Fruit fly (Drosophila melanogaster) whole organism, prepupa: Measurements from ENCODE around the gene CG31226.

Experiments
- CG11294 ChIP-seq: fragments of 200-800 bp; sonication (Bioruptor generic); IDR thresholded peaks from 2 replicates; pipeline ENCODE4 v1.3.6; 2022; ENCODE audit warnings: missing biosample characterization, missing genetic modification characterization
- CG11902 ChIP-seq: fragments of 200-800 bp; sonication (Bioruptor generic); optimal IDR thresholded peaks from 3 replicates; lab custom pipeline; 2016; ENCODE audit warnings: missing biosample characterization, missing genetic modification characterization
- CG15336 ChIP-seq: fragments of 200-800 bp; sonication (Bioruptor generic); IDR thresholded peaks from 2 replicates; pipeline ENCODE4 v1.3.6; 2022; ENCODE audit warnings: missing biosample characterization, missing genetic modification characterization
- CG16779 ChIP-seq: fragments of 200-800 bp; sonication (Bioruptor generic); optimal IDR thresholded peaks from 3 replicates; lab custom pipeline; 2017; ENCODE audit warnings: missing biosample characterization, mild to moderate bottlenecking, missing genetic modification characterization
- CG3032 ChIP-seq: fragments of 200-800 bp; optimal IDR thresholded peaks from 2 replicates; lab custom pipeline; 2019; ENCODE audit warnings: missing biosample characterization, mild to moderate bottlenecking, missing genetic modification characterization, moderate library complexity
- CG31627 ChIP-seq: fragments of 200-800 bp; sonication (Bioruptor generic); optimal IDR thresholded peaks from 3 replicates; lab custom pipeline; 2016; ENCODE audit warnings: missing biosample characterization, missing genetic modification characterization
- CG32006 ChIP-seq: fragments of 200-800 bp; sonication (Bioruptor generic); optimal IDR thresholded peaks from 3 replicates; lab custom pipeline; 2017; ENCODE audit warnings: missing biosample characterization, mild to moderate bottlenecking, missing genetic modification characterization
- CG34406 ChIP-seq: fragments of 200-800 bp; sonication (Bioruptor generic); optimal IDR thresholded peaks from 3 replicates; lab custom pipeline; 2016; ENCODE audit warnings: missing biosample characterization, missing genetic modification characterization
- CG3919 ChIP-seq: fragments of 200-800 bp; sonication (Bioruptor generic); optimal IDR thresholded peaks from 3 replicates; lab custom pipeline; 2016; ENCODE audit warnings: missing biosample characterization, missing genetic modification characterization
- CG6276 ChIP-seq: fragments of 200-800 bp; sonication (Bioruptor generic); optimal IDR thresholded peaks from 2 replicates; lab custom pipeline; 2017; ENCODE audit warnings: missing biosample characterization, mild to moderate bottlenecking, missing genetic modification characterization
- CG6854 ChIP-seq: fragments of 200-800 bp; sonication (Bioruptor generic); optimal IDR thresholded peaks from 2 replicates; lab custom pipeline; 2017; ENCODE audit warnings: missing biosample characterization, mild to moderate bottlenecking, missing genetic modification characterization
- CG7368 ChIP-seq: fragments of 200-800 bp; sonication (Bioruptor generic); optimal IDR thresholded peaks from 3 replicates; lab custom pipeline; 2016; ENCODE audit warnings: missing biosample characterization, missing genetic modification characterization
- CG8119 ChIP-seq: fragments of 200-800 bp; sonication (Bioruptor generic); IDR thresholded peaks from 3 replicates; pipeline ENCODE4 v1.3.6; 2022; ENCODE audit warnings: missing biosample characterization, missing genetic modification characterization
- CG8319 ChIP-seq: fragments of 200-800 bp; sonication (Bioruptor generic); optimal IDR thresholded peaks from 3 replicates; lab custom pipeline; 2016; ENCODE audit warnings: missing biosample characterization, missing genetic modification characterization
- CG8632 ChIP-seq: fragments of 200-800 bp; sonication (Bioruptor generic); optimal IDR thresholded peaks from 3 replicates; lab custom pipeline; 2016; ENCODE audit warnings: missing biosample characterization, missing genetic modification characterization
- Eip78C ChIP-seq: fragments of 200-800 bp; sonication (Bioruptor generic); peaks from one replicate; lab custom pipeline; 2016; ENCODE audit warnings: missing biosample characterization, missing genetic modification characterization
- Ets96B ChIP-seq: fragments of 200-800 bp; optimal IDR thresholded peaks from 2 replicates; lab custom pipeline; 2019; ENCODE audit warnings: missing biosample characterization, mild to moderate bottlenecking, missing genetic modification characterization, moderate library complexity
- Hr39 ChIP-seq: fragments of 200-800 bp; sonication (Bioruptor generic); optimal IDR thresholded peaks from 2 replicates; lab custom pipeline; 2016; ENCODE audit warnings: missing biosample characterization, missing genetic modification characterization
- Hr4 ChIP-seq: fragments of 200-800 bp; sonication (Bioruptor generic); optimal IDR thresholded peaks from 3 replicates; lab custom pipeline; 2016; ENCODE audit warnings: missing biosample characterization, missing genetic modification characterization
- Lpt ChIP-seq: fragments of 200-800 bp; sonication (Bioruptor generic); optimal IDR thresholded peaks from 3 replicates; lab custom pipeline; 2016; ENCODE audit warnings: missing biosample characterization, missing genetic modification characterization
- OdsH ChIP-seq: fragments of 200-800 bp; sonication (Bioruptor generic); optimal IDR thresholded peaks from 3 replicates; lab custom pipeline; 2016; ENCODE audit warnings: missing biosample characterization, missing genetic modification characterization
- Smox ChIP-seq: fragments of 200-800 bp; sonication (Bioruptor generic); optimal IDR thresholded peaks from 3 replicates; lab custom pipeline; 2016; ENCODE audit warnings: missing biosample characterization, missing genetic modification characterization
- Sox102F ChIP-seq: fragments of 200-800 bp; sonication (Bioruptor generic); optimal IDR thresholded peaks from 2 replicates; lab custom pipeline; 2016; ENCODE audit warnings: missing biosample characterization, mild to moderate bottlenecking, missing genetic modification characterization
- achi ChIP-seq: fragments of 200-800 bp; sonication (Bioruptor generic); optimal IDR thresholded peaks from 3 replicates; lab custom pipeline; 2016; ENCODE audit warnings: missing biosample characterization, missing genetic modification characterization
- eg ChIP-seq: fragments of 200-800 bp; sonication (Bioruptor generic); IDR thresholded peaks from 3 replicates; pipeline ENCODE4 v1.3.6; 2022; ENCODE audit warnings: missing biosample characterization, missing genetic modification characterization
- esn ChIP-seq: fragments of 200-800 bp; sonication (Bioruptor generic); optimal IDR thresholded peaks from 2 replicates; lab custom pipeline; 2016; ENCODE audit warnings: missing biosample characterization, mild to moderate bottlenecking, missing genetic modification characterization, moderate library complexity
- fkh ChIP-seq: fragments of 200-800 bp; sonication (Bioruptor generic); optimal IDR thresholded peaks from 3 replicates; lab custom pipeline; 2017; ENCODE audit warnings: missing biosample characterization, mild to moderate bottlenecking, missing genetic modification characterization, moderate library complexity
- lz ChIP-seq: fragments of 200-800 bp; sonication (Bioruptor generic); optimal IDR thresholded peaks from 3 replicates; lab custom pipeline; 2016; ENCODE audit warnings: missing biosample characterization, missing genetic modification characterization
- net ChIP-seq: fragments of 200-800 bp; sonication (Bioruptor generic); optimal IDR thresholded peaks from 3 replicates; lab custom pipeline; 2016; ENCODE audit warnings: missing biosample characterization, missing genetic modification characterization
- pdm3 ChIP-seq: fragments of 200-800 bp; sonication (Bioruptor generic); optimal IDR thresholded peaks from 3 replicates; lab custom pipeline; 2016; ENCODE audit warnings: missing biosample characterization, missing genetic modification characterization
- salr ChIP-seq, 2 experiments: fragments of 200-800 bp; sonication (Bioruptor generic); optimal IDR thresholded peaks; 3 replicates each; lab custom pipeline; 2016 to 2018; ENCODE audit warnings: missing biosample characterization in 2 of 2, missing genetic modification characterization in 2 of 2, mild to moderate bottlenecking in 1 of 2
- spab ChIP-seq: fragments of 200-800 bp; sonication (Bioruptor generic); optimal IDR thresholded peaks from 2 replicates; lab custom pipeline; 2017; ENCODE audit warnings: missing biosample characterization, mild to moderate bottlenecking, missing genetic modification characterization, missing genetic modification reagents
- ss ChIP-seq, 2 experiments: fragments of 200-800 bp; sonication (Bioruptor generic); optimal IDR thresholded peaks; 2 replicates in 1 of 2; 3 replicates in 1 of 2; lab custom pipeline; 2017 to 2018; ENCODE audit warnings: mild to moderate bottlenecking in 2 of 2, missing biosample characterization in 2 of 2, missing genetic modification characterization in 2 of 2, moderate library complexity in 1 of 2
- topi ChIP-seq: fragments of 200-800 bp; sonication (Bioruptor generic); optimal IDR thresholded peaks from 3 replicates; lab custom pipeline; 2016; ENCODE audit warnings: missing biosample characterization, missing genetic modification characterization
- vri ChIP-seq: fragments of 200-800 bp; sonication (Bioruptor generic); optimal IDR thresholded peaks from 3 replicates; lab custom pipeline; 2016; ENCODE audit warnings: missing biosample characterization, mild to moderate bottlenecking, missing genetic modification characterization

CG31226 gene

dm6 chr3R:18849148-18849547, 2.5 kb downstream of the CG31226 start, which contains the start of gene Octalpha2R:
TSS of gene Octalpha2R (minus strand) at chr3R:18849224.
- TF ChIP-seq eg (GFP tag; lab: Robert Waterston, UW) (peak; percentile 24; the same call in 1 of the 3 replicates), ss (GFP tag; optimal IDR thresholded peaks at IDR 0.05; lab: Kevin White, UChicago) (no peak)

dm6 chr3R:18804278-18804903, 47.2 kb downstream of the CG31226 start:
- no peak for TF ChIP-seq achi (GFP tag; lab: Kevin White, UChicago)
- TF ChIP-seq CG31627 (GFP tag; lab: Kevin White, UChicago), result no peak
- no peak for TF ChIP-seq vri (GFP tag; lab: Kevin White, UChicago)
- peak; percentile 42 for TF ChIP-seq CG6276 (GFP tag; lab: Kevin White, UChicago)
- TF ChIP-seq eg (GFP tag; lab: Robert Waterston, UW), result peak; percentile 45; the same call in 2 of the 3 replicates
- no peak for TF ChIP-seq pdm3 (GFP tag; lab: Kevin White, UChicago)
- TF ChIP-seq topi (GFP tag; lab: Kevin White, UChicago), result no peak
- TF ChIP-seq Smox (GFP tag; lab: Kevin White, UChicago), result no peak
- no peak for TF ChIP-seq fkh (GFP tag; lab: Kevin White, UChicago)
- TF ChIP-seq Hr39, result no peak
- no peak for TF ChIP-seq CG3032
- no peak for TF ChIP-seq CG6854 (GFP tag; lab: Kevin White, UChicago)
- no peak for TF ChIP-seq Lpt (GFP tag; lab: Kevin White, UChicago)
- no peak for TF ChIP-seq CG8632
- TF ChIP-seq CG32006, result peak; percentile 22
- TF ChIP-seq Sox102F (GFP tag; lab: Kevin White, UChicago), result no peak
- no peak for TF ChIP-seq CG7368 (GFP tag; lab: Kevin White, UChicago)
- no peak for TF ChIP-seq CG34406 (GFP tag; lab: Kevin White, UChicago)
- TF ChIP-seq lz (GFP tag; lab: Kevin White, UChicago), result no peak
- no peak for TF ChIP-seq CG11902 (GFP tag; lab: Kevin White, UChicago)
- no peak for TF ChIP-seq OdsH (GFP tag; lab: Kevin White, UChicago)
- no peak for TF ChIP-seq CG16779 (tag; lab: Kevin White, UChicago)
- TF ChIP-seq CG3919, result peak; percentile 15
- no peak for TF ChIP-seq CG8319 (GFP tag; lab: Kevin White, UChicago)
- TF ChIP-seq spab, result no peak
- TF ChIP-seq Hr4 (GFP tag; lab: Kevin White, UChicago), result peak; percentile 20
- TF ChIP-seq Eip78C, result peak; percentile 22
- no peak for TF ChIP-seq net (GFP tag; lab: Kevin White, UChicago)
- TF ChIP-seq Ets96B, result no peak
- TF ChIP-seq CG8119 (GFP tag; lab: Robert Waterston, UW), result peak; percentile 51
- TF ChIP-seq salr (GFP tag; optimal IDR thresholded peaks at IDR 0.05; lab: Kevin White, UChicago), result no peak
- TF ChIP-seq CG15336 (GFP tag; lab: Robert Waterston, UW), result peak; percentile 50
- no peak for TF ChIP-seq esn (GFP tag; lab: Kevin White, UChicago)
- TF ChIP-seq CG11294 (GFP tag; lab: Robert Waterston, UW), result no peak
